Fruit fly (Drosophila melanogaster) S2 (cell line): ENCODE data around the gene eIF4E6.

Experiments used
- CG8478 ChIP-seq: fragments of >200 bp; optimal IDR thresholded peaks from 2 replicates; lab custom pipeline; 2018
- CTCF ChIP-seq, 2 experiments: fragments of >200 bp; optimal IDR thresholded peaks; 2 replicates each; lab custom pipeline; 2018

DNA sequence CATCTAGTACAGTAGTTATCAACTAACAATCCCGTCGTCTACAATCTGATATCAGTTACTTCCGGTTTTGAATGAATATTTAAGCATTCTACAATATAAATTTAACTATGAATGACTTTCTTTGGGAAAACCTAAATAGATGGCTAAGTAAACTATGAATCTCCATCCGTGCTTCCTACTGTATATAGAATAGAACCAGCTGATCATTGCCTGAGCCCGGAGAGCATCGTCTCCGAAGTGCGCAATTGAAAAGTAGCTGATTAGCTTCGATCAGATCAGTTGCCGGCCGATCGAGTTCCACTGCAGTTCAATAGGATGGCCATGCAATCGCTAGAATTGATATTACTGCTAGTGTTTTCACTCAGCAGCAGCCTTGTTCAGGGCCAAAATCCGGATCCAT, 23.8 kb upstream of the eIF4E6 start, which contains the start of gene CG11841:
- no peak for TF ChIP-seq CTCF (optimal IDR thresholded peaks at IDR 0.05; lab: Kevin White, UChicago)
- TF ChIP-seq CG8478 (lab: Kevin White, UChicago): no peak
